Worm (Caenorhabditis elegans) whole organism, L3 larva: ENCODE results near the gene C08F11.12.

ENCODE experiments used
- ZK546.5 ChIP-seq: sonication (generic microtip); optimal IDR thresholded peaks from 2 replicates; lab custom pipeline; 2017; ENCODE audit warnings: missing biosample characterization, missing genetic modification characterization
- ama-1 ChIP-seq: fragments of 150-350 bp; optimal IDR thresholded peaks from 2 replicates; lab custom pipeline; 2018
- daf-12 ChIP-seq: fragments of 150-350 bp; optimal IDR thresholded peaks from 2 replicates; lab custom pipeline; 2014; ENCODE audit warnings: missing biosample characterization, missing genetic modification reagents, missing genetic modification characterization
- hmg-11 ChIP-seq: sonication (generic microtip); optimal IDR thresholded peaks from 2 replicates; lab custom pipeline; 2016; ENCODE audit warnings: missing genetic modification characterization, missing compliant biosample characterization
- nhr-12 ChIP-seq: fragments of 150-350 bp; optimal IDR thresholded peaks from 2 replicates; lab custom pipeline; 2014; ENCODE audit warnings: missing biosample characterization, missing genetic modification characterization

DNA sequence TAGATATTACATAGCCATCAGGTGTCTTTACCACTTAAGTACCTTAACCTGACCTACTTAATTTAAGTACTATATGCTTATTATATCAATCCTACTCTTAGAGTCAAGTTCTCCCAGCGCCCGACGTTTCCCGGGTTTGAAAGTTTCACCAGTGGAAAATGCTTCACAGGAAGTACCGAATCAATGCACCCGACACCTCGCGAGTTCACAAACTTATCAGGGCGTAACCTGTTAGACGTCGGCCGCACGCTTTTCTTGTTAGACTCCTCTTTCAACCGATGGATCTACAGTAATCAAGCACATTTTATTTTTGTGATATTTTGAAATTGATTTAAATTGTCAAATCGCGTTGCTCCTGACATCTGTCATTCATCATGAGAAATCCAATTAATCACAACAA is 44.0 kb upstream of the C08F11.12 start:
- TF ChIP-seq ZK546.5 (tag; lab: Kevin White, UChicago) = no peak
- TF ChIP-seq hmg-11 (tag; lab: Kevin White, UChicago) = no peak
- no peak for TF ChIP-seq daf-12
- TF ChIP-seq nhr-12 (tag; lab: Kevin White, UChicago) = no peak
- no peak for TF ChIP-seq ama-1 (lab: Kevin White, UChicago)
